Worm (Caenorhabditis elegans) whole organism, L3 larva: ENCODE data around the gene ocam-1.
A peak's percentile ranks its signal among the peaks of the same experiment; 100 is the strongest.

ENCODE experiments used
- ceh-28 ChIP-seq: fragments of 150-350 bp; optimal IDR thresholded peaks from 2 replicates; lab custom pipeline; 2014; ENCODE audit warnings: missing biosample characterization, missing genetic modification reagents, missing genetic modification characterization
- egl-27 ChIP-seq: sonication (generic microtip); optimal IDR thresholded peaks from 4 replicates; lab custom pipeline; 2017; ENCODE audit warnings: missing biosample characterization, missing genetic modification reagents, missing genetic modification characterization
- egl-5 ChIP-seq: fragments of 150-350 bp; optimal IDR thresholded peaks from 2 replicates; lab custom pipeline; 2017; ENCODE audit warnings: missing biosample characterization, missing genetic modification reagents, missing genetic modification characterization, inconsistent platforms
- elt-2 ChIP-seq: sonication (generic microtip); optimal IDR thresholded peaks from 2 replicates; lab custom pipeline; 2016; ENCODE audit warnings: missing genetic modification reagents, mild to moderate bottlenecking, missing genetic modification characterization, missing compliant biosample characterization
- elt-3 ChIP-seq, 3 experiments: fragments of 150-350 bp in 1 of 3; sonication (generic microtip) in 2 of 3; optimal IDR thresholded peaks; 2 replicates in 2 of 3; 4 replicates in 1 of 3; lab custom pipeline; 2014 to 2017; ENCODE audit warnings: missing biosample characterization in 3 of 3, missing genetic modification characterization in 3 of 3
- eor-1 ChIP-seq, 2 experiments: fragments of 150-350 bp; optimal IDR thresholded peaks; 2 replicates each; lab custom pipeline; 2014 to 2018; ENCODE audit warnings: missing biosample characterization in 2 of 2, missing genetic modification characterization in 2 of 2
- lin-39 ChIP-seq: fragments of 150-350 bp; optimal IDR thresholded peaks from 2 replicates; lab custom pipeline; 2018; ENCODE audit warnings: missing biosample characterization, missing genetic modification reagents, missing genetic modification characterization
- nhr-12 ChIP-seq: fragments of 150-350 bp; optimal IDR thresholded peaks from 2 replicates; lab custom pipeline; 2014; ENCODE audit warnings: missing biosample characterization, missing genetic modification characterization
- pqm-1 ChIP-seq: fragments of 150-350 bp; optimal IDR thresholded peaks from 2 replicates; lab custom pipeline; 2017; ENCODE audit warnings: missing biosample characterization, missing genetic modification characterization, inconsistent platforms
- skn-1 ChIP-seq: fragments of 150-350 bp; optimal IDR thresholded peaks from 2 replicates; lab custom pipeline; 2014; ENCODE audit warnings: missing biosample characterization, missing genetic modification characterization
- unc-62 ChIP-seq: fragments of 150-350 bp; sonication (generic microtip); optimal IDR thresholded peaks from 4 replicates; lab custom pipeline; 2014; ENCODE audit warnings: missing biosample characterization, missing genetic modification reagents, missing genetic modification characterization

DNA sequence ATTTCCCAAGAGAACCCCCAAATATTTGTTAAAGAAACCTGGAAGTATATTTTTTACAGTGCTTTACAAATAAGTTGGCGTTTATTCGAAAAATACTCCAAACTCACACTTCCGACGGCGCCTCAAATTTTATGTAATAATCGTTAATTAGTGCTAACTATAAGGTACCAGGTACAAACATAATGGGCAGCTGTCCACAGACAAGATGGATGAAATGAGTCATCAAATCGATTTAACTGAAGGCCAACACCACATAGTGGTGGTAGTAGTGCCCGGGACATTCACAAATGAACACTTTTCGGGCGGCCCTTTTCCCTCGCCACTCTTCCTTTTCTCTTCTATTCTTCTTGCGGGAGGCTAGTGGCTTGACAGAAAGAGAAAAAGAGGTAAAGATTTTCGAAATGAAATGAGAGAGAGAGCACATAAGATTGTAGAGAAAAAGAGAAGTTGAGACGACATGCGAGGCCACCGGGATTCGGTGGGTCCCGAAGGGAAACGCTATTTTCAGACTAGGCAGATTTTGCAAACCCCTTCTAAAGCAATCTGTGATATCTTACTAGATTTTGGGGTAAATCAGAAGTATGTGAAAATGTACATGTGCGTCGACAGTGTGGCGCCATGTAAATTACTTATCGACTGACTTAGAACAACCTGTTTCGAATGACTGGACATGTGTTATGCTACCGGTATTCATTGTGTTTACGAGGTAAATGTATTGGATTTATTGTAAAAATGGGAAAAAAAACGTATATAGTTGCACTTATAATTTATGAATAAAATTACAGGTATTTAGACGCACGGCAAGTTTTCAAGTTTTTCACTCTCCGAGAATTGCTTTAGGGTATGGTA, 28.1 kb downstream of the ocam-1 start:
- TF ChIP-seq lin-39 (tag; lab: Kevin White, UChicago) (peak; percentile 40), pqm-1 (no peak), elt-2 (tag; lab: Kevin White, UChicago) (no peak), eor-1 (tag; optimal IDR thresholded peaks at IDR 0.05; lab: Kevin White, UChicago) (no peak), elt-3 (tag; optimal IDR thresholded peaks at IDR 0.05; lab: Kevin White, UChicago) (no peak), nhr-12 (tag; lab: Kevin White, UChicago) (no peak), unc-62 (no peak), skn-1 (tag; lab: Kevin White, UChicago) (no peak), egl-5 (tag; lab: Kevin White, UChicago) (no peak), ceh-28 (tag; lab: Kevin White, UChicago) (no peak), egl-27 (tag; lab: Kevin White, UChicago) (no peak)
